Fruit fly (Drosophila melanogaster) whole organism, embryonic: ENCODE data around the gene Pfas.
A peak's percentile ranks its signal among the peaks of the same experiment; 100 is the strongest.

ENCODE experiments used
- B-H2 ChIP-seq: fragments of 200-800 bp; sonication (Bioruptor generic); optimal IDR thresholded peaks from 2 replicates; lab custom pipeline; 2018; ENCODE audit warnings: missing biosample characterization, mild to moderate bottlenecking, missing genetic modification characterization
- CG11456 ChIP-seq: fragments of 200-800 bp; sonication (Bioruptor generic); IDR thresholded peaks from 3 replicates; pipeline ENCODE4 v1.3.6; 2022; ENCODE audit warnings: missing biosample characterization, missing genetic modification characterization
- CG1233 ChIP-seq: fragments of 200-800 bp; sonication (Bioruptor generic); optimal IDR thresholded peaks from 4 replicates; lab custom pipeline; 2018; ENCODE audit warnings: missing biosample characterization, mild to moderate bottlenecking, missing genetic modification characterization
- CG13424 ChIP-seq: fragments of 200-800 bp; sonication (Bioruptor generic); optimal IDR thresholded peaks from 2 replicates; lab custom pipeline; 2019; ENCODE audit warnings: missing biosample characterization, mild to moderate bottlenecking, missing genetic modification characterization, moderate library complexity
- CG13624 ChIP-seq: fragments of 200-800 bp; sonication (Bioruptor generic); optimal IDR thresholded peaks from 2 replicates; lab custom pipeline; 2016; ENCODE audit warnings: missing biosample characterization, missing genetic modification characterization
- CG15269 ChIP-seq: fragments of 200-800 bp; sonication (Bioruptor generic); optimal IDR thresholded peaks from 2 replicates; lab custom pipeline; 2018; ENCODE audit warnings: missing biosample characterization, mild to moderate bottlenecking, missing genetic modification characterization, moderate library complexity
- CG17328 ChIP-seq: fragments of 200-800 bp; sonication (Bioruptor generic); IDR thresholded peaks from 2 replicates; pipeline ENCODE4 v1.3.6; 2022; ENCODE audit warnings: missing biosample characterization, missing genetic modification characterization
- CG17912 ChIP-seq: fragments of 200-800 bp; sonication (Bioruptor generic); optimal IDR thresholded peaks from 2 replicates; lab custom pipeline; 2018; ENCODE audit warnings: missing biosample characterization, mild to moderate bottlenecking, missing genetic modification characterization
- CG1792 ChIP-seq: fragments of 200-800 bp; sonication (Bioruptor generic); optimal IDR thresholded peaks from 2 replicates; lab custom pipeline; 2016; ENCODE audit warnings: missing biosample characterization, missing genetic modification characterization
- CG2120 ChIP-seq: fragments of 200-800 bp; sonication (Bioruptor generic); optimal IDR thresholded peaks from 3 replicates; lab custom pipeline; 2016; ENCODE audit warnings: missing biosample characterization, missing genetic modification characterization
- CG3847 ChIP-seq: fragments of 200-800 bp; sonication (Bioruptor generic); IDR thresholded peaks from 2 replicates; pipeline ENCODE4 v1.3.6; 2022; ENCODE audit warnings: missing biosample characterization, missing genetic modification characterization
- CG6272 ChIP-seq: fragments of 200-800 bp; sonication (Bioruptor generic); IDR thresholded peaks from 2 replicates; pipeline ENCODE4 v1.3.6; 2022; ENCODE audit warnings: missing biosample characterization, missing genetic modification characterization
- CG8924 ChIP-seq: fragments of 200-800 bp; optimal IDR thresholded peaks from 3 replicates; lab custom pipeline; 2019; ENCODE audit warnings: missing biosample characterization, mild to moderate bottlenecking, missing genetic modification characterization, moderate library complexity
- CG8944 ChIP-seq: fragments of 200-800 bp; sonication (Bioruptor generic); optimal IDR thresholded peaks from 3 replicates; lab custom pipeline; 2016; ENCODE audit warnings: missing biosample characterization, missing genetic modification characterization
- CG9609 ChIP-seq: fragments of 200-800 bp; sonication (Bioruptor generic); optimal IDR thresholded peaks from 3 replicates; lab custom pipeline; 2016; ENCODE audit warnings: missing biosample characterization, missing genetic modification characterization
- CG9817 ChIP-seq: fragments of 200-800 bp; sonication (Bioruptor generic); optimal IDR thresholded peaks from 2 replicates; lab custom pipeline; 2018; ENCODE audit warnings: missing biosample characterization, mild to moderate bottlenecking, missing genetic modification characterization, moderate library complexity
- CG9932 ChIP-seq: fragments of 200-800 bp; sonication (Bioruptor generic); IDR thresholded peaks from 2 replicates; pipeline ENCODE4 v1.3.6; 2022; ENCODE audit warnings: missing biosample characterization, missing genetic modification characterization
- CTCF ChIP-seq: fragments of 200-800 bp; sonication (Bioruptor generic); optimal IDR thresholded peaks from 2 replicates; lab custom pipeline; 2017; ENCODE audit warnings: missing biosample characterization, mild to moderate bottlenecking, missing genetic modification characterization, moderate library complexity
- CkIIα-i1 ChIP-seq: fragments of 200-800 bp; sonication (Bioruptor generic); IDR thresholded peaks from 2 replicates; pipeline ENCODE4 v1.3.6; 2022; ENCODE audit warnings: missing biosample characterization, missing genetic modification characterization
- Dfd ChIP-seq, 2 experiments: fragments of >200 bp; optimal IDR thresholded peaks; 2 replicates each; lab custom pipeline; 2017; ENCODE audit warnings: missing biosample characterization in 2 of 2, missing genetic modification characterization in 2 of 2
- Hand ChIP-seq: fragments of 200-800 bp; sonication (Bioruptor generic); optimal IDR thresholded peaks from 2 replicates; lab custom pipeline; 2017; ENCODE audit warnings: mild to moderate bottlenecking, missing biosample characterization, missing genetic modification reagents, missing genetic modification characterization
- Hmr ChIP-seq: fragments of 200-800 bp; sonication (Bioruptor generic); optimal IDR thresholded peaks from 3 replicates; lab custom pipeline; 2017; ENCODE audit warnings: mild to moderate bottlenecking, missing biosample characterization, missing genetic modification reagents, missing genetic modification characterization
- Hr3 ChIP-seq: fragments of 200-800 bp; sonication (Bioruptor generic); optimal IDR thresholded peaks from 3 replicates; lab custom pipeline; 2016; ENCODE audit warnings: missing biosample characterization, missing genetic modification characterization
- Hr51 ChIP-seq, 2 experiments: fragments of 200-800 bp; sonication (Bioruptor generic); optimal IDR thresholded peaks; 2 replicates in 1 of 2; 3 replicates in 1 of 2; lab custom pipeline; 2016 to 2018; ENCODE audit warnings: missing biosample characterization in 2 of 2, missing genetic modification characterization in 2 of 2, mild to moderate bottlenecking in 1 of 2, moderate library complexity in 1 of 2
- MBD-R2 ChIP-seq: fragments of 200-800 bp; sonication (Bioruptor generic); IDR thresholded peaks from 2 replicates; pipeline ENCODE4 v1.3.6; 2022; ENCODE audit warnings: missing biosample characterization, missing genetic modification characterization
- Meics ChIP-seq: fragments of 200-800 bp; sonication (Bioruptor generic); optimal IDR thresholded peaks from 2 replicates; lab custom pipeline; 2017; ENCODE audit warnings: missing biosample characterization, mild to moderate bottlenecking, missing genetic modification characterization
- Mes4 ChIP-seq: fragments of 200-800 bp; sonication (Bioruptor generic); optimal IDR thresholded peaks from 2 replicates; lab custom pipeline; 2016; ENCODE audit warnings: missing biosample characterization, missing genetic modification characterization
- NFAT ChIP-seq: fragments of 200-800 bp; sonication (Bioruptor generic); IDR thresholded peaks from 2 replicates; pipeline ENCODE4 v1.3.6; 2022; ENCODE audit warnings: missing biosample characterization, missing genetic modification characterization
- NK7.1 ChIP-seq: fragments of 200-800 bp; sonication (Bioruptor generic); optimal IDR thresholded peaks from 3 replicates; lab custom pipeline; 2016; ENCODE audit warnings: missing biosample characterization, missing genetic modification characterization
- PHDP ChIP-seq: fragments of 200-800 bp; sonication (Bioruptor generic); optimal IDR thresholded peaks from 3 replicates; lab custom pipeline; 2018; ENCODE audit warnings: missing biosample characterization, mild to moderate bottlenecking, missing genetic modification characterization, moderate library complexity
- caup ChIP-seq: fragments of 200-800 bp; sonication (Bioruptor generic); optimal IDR thresholded peaks from 3 replicates; lab custom pipeline; 2017; ENCODE audit warnings: missing biosample characterization, mild to moderate bottlenecking, missing genetic modification characterization, moderate library complexity; ENCODE audit not compliant: severe bottlenecking
- ci ChIP-seq: fragments of 200-800 bp; sonication (Bioruptor generic); IDR thresholded peaks from 3 replicates; pipeline ENCODE4 v1.3.6; 2022; ENCODE audit warnings: missing biosample characterization, missing genetic modification characterization
- ems ChIP-seq: fragments of 200-800 bp; sonication (Bioruptor generic); optimal IDR thresholded peaks from 3 replicates; lab custom pipeline; 2016; ENCODE audit warnings: missing biosample characterization, missing genetic modification characterization
- her ChIP-seq: fragments of 200-800 bp; sonication (Bioruptor generic); optimal IDR thresholded peaks from 2 replicates; lab custom pipeline; 2016; ENCODE audit warnings: missing biosample characterization, missing genetic modification characterization
- jing ChIP-seq: fragments of 200-800 bp; sonication (Bioruptor generic); optimal IDR thresholded peaks from 2 replicates; lab custom pipeline; 2018; ENCODE audit warnings: missing biosample characterization, mild to moderate bottlenecking, missing genetic modification characterization
- ken ChIP-seq: fragments of 200-800 bp; sonication (Bioruptor generic); IDR thresholded peaks from 3 replicates; pipeline ENCODE4 v1.3.6; 2022; ENCODE audit warnings: missing biosample characterization, missing genetic modification characterization
- kni ChIP-seq: fragments of 200-800 bp; sonication (Bioruptor generic); optimal IDR thresholded peaks from 3 replicates; lab custom pipeline; 2017; ENCODE audit warnings: mild to moderate bottlenecking, missing biosample characterization, missing genetic modification reagents, missing genetic modification characterization
- lab ChIP-seq: fragments of 200-800 bp; sonication (Bioruptor generic); optimal IDR thresholded peaks from 3 replicates; lab custom pipeline; 2017; ENCODE audit warnings: missing biosample characterization, missing genetic modification characterization, mild to moderate bottlenecking, moderate library complexity, missing genetic modification reagents
- lbe ChIP-seq: fragments of 200-800 bp; sonication (Bioruptor generic); optimal IDR thresholded peaks from 2 replicates; lab custom pipeline; 2016; ENCODE audit warnings: missing biosample characterization, mild to moderate bottlenecking, missing genetic modification characterization
- lmd ChIP-seq: fragments of 200-800 bp; sonication (Bioruptor generic); IDR thresholded peaks from 2 replicates; pipeline ENCODE4 v1.3.6; 2022; ENCODE audit warnings: missing biosample characterization, missing genetic modification characterization
- nerfin-1 ChIP-seq: fragments of 200-800 bp; sonication (Bioruptor generic); optimal IDR thresholded peaks from 3 replicates; lab custom pipeline; 2019; ENCODE audit warnings: missing biosample characterization, mild to moderate bottlenecking, missing genetic modification characterization, moderate library complexity
- pan ChIP-seq, 4 experiments: fragments of >200 bp in 3 of 4; fragments of 200-800 bp in 1 of 4; sonication (Bioruptor generic) in 1 of 4; optimal IDR thresholded peaks in 3 of 4; IDR thresholded peaks in 1 of 4; 2 replicates each; pipeline versions ENCODE4 v1.3.6 to Lab custom; 2017 to 2022; ENCODE audit warnings: missing biosample characterization in 2 of 4, missing genetic modification characterization in 2 of 4, mixed read lengths in 1 of 4
- pb ChIP-seq: fragments of 200-800 bp; sonication (Bioruptor generic); optimal IDR thresholded peaks from 3 replicates; lab custom pipeline; 2016; ENCODE audit warnings: missing biosample characterization, missing genetic modification characterization
- sd ChIP-seq: fragments of 200-800 bp; sonication (Bioruptor generic); optimal IDR thresholded peaks from 3 replicates; lab custom pipeline; 2018; ENCODE audit warnings: missing biosample characterization, mild to moderate bottlenecking, missing genetic modification characterization, moderate library complexity
- sima ChIP-seq: fragments of 200-800 bp; sonication (Bioruptor generic); optimal IDR thresholded peaks from 2 replicates; lab custom pipeline; 2016; ENCODE audit warnings: missing biosample characterization, missing genetic modification characterization
- slbo ChIP-seq: fragments of 200-800 bp; sonication (Bioruptor generic); IDR thresholded peaks from 2 replicates; pipeline ENCODE4 v1.3.6; 2022; ENCODE audit warnings: missing biosample characterization, missing genetic modification characterization
- sna ChIP-seq: fragments of 200-800 bp; sonication (Bioruptor generic); IDR thresholded peaks from 2 replicates; pipeline ENCODE4 v1.3.6; 2022; ENCODE audit warnings: missing biosample characterization, missing genetic modification characterization; ENCODE audit not compliant: partially characterized antibody
- twi ChIP-seq: fragments of 200-800 bp; optimal IDR thresholded peaks from 2 replicates; lab custom pipeline; 2019; ENCODE audit warnings: missing biosample characterization, mild to moderate bottlenecking, missing genetic modification characterization, moderate library complexity
- wek ChIP-seq: fragments of 200-800 bp; sonication (Bioruptor generic); optimal IDR thresholded peaks from 3 replicates; lab custom pipeline; 2018; ENCODE audit warnings: missing biosample characterization, mild to moderate bottlenecking, missing genetic modification characterization, moderate library complexity

Pfas gene

DNA sequence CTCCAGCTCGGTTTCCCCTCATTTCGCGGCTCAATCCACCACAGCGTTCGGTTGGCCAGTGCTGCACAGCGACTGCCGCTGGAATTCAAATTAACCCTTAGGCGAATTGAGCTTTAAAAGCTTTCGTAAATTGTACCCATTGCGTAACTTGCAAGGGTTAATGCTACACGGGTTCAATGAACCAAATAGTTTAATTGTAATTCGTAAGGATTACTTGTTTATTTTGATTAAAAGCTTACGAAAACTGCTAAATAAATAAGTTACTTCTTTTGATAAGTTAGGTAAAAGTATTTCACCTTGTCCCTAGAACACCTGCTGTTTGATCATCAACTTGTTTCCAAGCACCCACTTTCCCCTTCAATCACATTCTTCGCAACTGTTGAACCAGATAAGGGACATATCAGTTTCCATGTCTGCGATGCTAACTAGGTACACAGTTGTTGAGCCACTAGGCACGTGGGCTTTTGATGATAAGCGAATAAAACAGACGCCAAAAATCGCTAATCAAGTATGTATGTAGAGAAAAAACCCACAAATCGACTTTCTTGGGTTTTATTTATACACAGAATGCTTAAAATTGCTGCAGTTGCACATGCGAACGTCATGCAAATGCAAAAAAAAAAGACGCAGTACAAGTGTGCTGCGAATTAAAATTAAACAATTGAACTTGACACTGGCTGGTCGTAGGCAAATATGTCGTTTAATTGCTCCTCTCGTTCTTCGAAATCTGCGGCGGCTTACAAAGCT lies at the start of gene Pfas (continued):
- TF ChIP-seq caup (peak; percentile 79), CG1233 (peak; percentile 54), CG17328 (GFP tag; lab: Robert Waterston, UW) (0 out of 2 replicates have a peak, but pooled peaks have one; percentile 13), MBD-R2 (GFP tag; lab: Robert Waterston, UW) (peak; percentile 37), lab (peak; percentile 83), pb (GFP tag; lab: Kevin White, UChicago) (peak; percentile 38), lmd (GFP tag; lab: Robert Waterston, UW) (no peak), CTCF (GFP tag; lab: Kevin White, UChicago) (peak; percentile 7), CG8944 (peak; percentile 37), twi (tag; lab: Kevin White, UChicago) (no peak), sd (peak; percentile 90), CG3847 (GFP tag; lab: Robert Waterston, UW) (peak; percentile 63), ems (GFP tag; lab: Kevin White, UChicago) (peak; percentile 41), B-H2 (peak; percentile 83), CG13624 (GFP tag; lab: Kevin White, UChicago) (peak; percentile 69), PHDP (tag; lab: Kevin White, UChicago) (peak; percentile 66), CG15269 (tag; lab: Kevin White, UChicago) (peak; percentile 44), Hr3 (peak; percentile 13), ci (peak; percentile 78; the same call in 2 of the 3 replicates), CG2120 (GFP tag; lab: Kevin White, UChicago) (peak; percentile 88), NFAT (GFP tag; lab: Robert Waterston, UW) (peak; percentile 54; the same call in 1 of the 2 replicates), CG11456 (GFP tag; lab: Robert Waterston, UW) (0 out of 3 replicates have a peak, but pooled peaks have one; percentile 34), Hr51 (GFP tag; optimal IDR thresholded peaks at IDR 0.05; lab: Kevin White, UChicago) (peak in 1 of 2 experiments; percentile 11), her (peak; percentile 72), slbo (GFP tag; lab: Robert Waterston, UW) (peak; percentile 65), Dfd (GFP tag; optimal IDR thresholded peaks at IDR 0.05; lab: Kevin White, UChicago) (no peak), wek (GFP tag; lab: Kevin White, UChicago) (no peak), sima (peak; percentile 3), CG9817 (peak; percentile 31), lbe (GFP tag; lab: Kevin White, UChicago) (peak; percentile 35), Mes4 (GFP tag; lab: Kevin White, UChicago) (no peak), NK7.1 (GFP tag; lab: Kevin White, UChicago) (peak; percentile 41), pan (optimal IDR thresholded peaks at IDR 0.05; lab: Kevin White, UChicago) (no peak), pan (GFP tag; optimal IDR thresholded peaks at IDR 0.05 in 1 of 2, IDR thresholded peaks at IDR 0.05 in 1 of 2) (peak in 1 of 2 experiments; percentile 49), Hmr (GFP tag; lab: Kevin White, UChicago) (peak; percentile 80), CG17912 (GFP tag; lab: Kevin White, UChicago) (peak; percentile 6), kni (GFP tag; lab: Kevin White, UChicago) (peak; percentile 3), CkIIα-i1 (GFP tag; lab: Robert Waterston, UW) (no peak), Hand (peak; percentile 23), Meics (GFP tag; lab: Kevin White, UChicago) (peak; percentile 75), nerfin-1 (peak; percentile 22), CG6272 (GFP tag; lab: Robert Waterston, UW) (no peak), sna (GFP tag; lab: Robert Waterston, UW) (no peak), CG9932 (GFP tag; lab: Robert Waterston, UW) (peak; percentile 68), jing (no peak), CG9609 (GFP tag; lab: Kevin White, UChicago) (peak; percentile 48), CG1792 (GFP tag; lab: Kevin White, UChicago) (peak; percentile 57), CG13424 (peak; percentile 39), ken (GFP tag; lab: Robert Waterston, UW) (peak; percentile 43; the same call in 1 of the 3 replicates), CG8924 (tag; lab: Kevin White, UChicago) (peak; percentile 36)
